Worm (Caenorhabditis elegans) whole organism, L3 larva: ENCODE measurements around the gene T08D10.3.

Experiments
- R02D3.7 ChIP-seq: fragments of 150-350 bp; optimal IDR thresholded peaks from 2 replicates; lab custom pipeline; 2014; ENCODE audit warnings: missing biosample characterization, missing genetic modification characterization
- ZK546.5 ChIP-seq: sonication (generic microtip); optimal IDR thresholded peaks from 2 replicates; lab custom pipeline; 2017; ENCODE audit warnings: missing biosample characterization, missing genetic modification characterization
- aly-2 ChIP-seq: fragments of 150-350 bp; optimal IDR thresholded peaks from 2 replicates; lab custom pipeline; 2014; ENCODE audit warnings: missing biosample characterization, missing genetic modification characterization
- ama-1 ChIP-seq: fragments of 150-350 bp; optimal IDR thresholded peaks from 2 replicates; lab custom pipeline; 2018
- ceh-16 ChIP-seq: sonication (generic microtip); optimal IDR thresholded peaks from 2 replicates; lab custom pipeline; 2017; ENCODE audit warnings: missing biosample characterization, missing genetic modification characterization
- ceh-28 ChIP-seq: fragments of 150-350 bp; optimal IDR thresholded peaks from 2 replicates; lab custom pipeline; 2014; ENCODE audit warnings: missing biosample characterization, missing genetic modification reagents, missing genetic modification characterization
- ceh-82 ChIP-seq: fragments of 150-350 bp; optimal IDR thresholded peaks from 2 replicates; lab custom pipeline; 2014; ENCODE audit warnings: missing biosample characterization, missing genetic modification characterization
- daf-12 ChIP-seq: fragments of 150-350 bp; optimal IDR thresholded peaks from 2 replicates; lab custom pipeline; 2014; ENCODE audit warnings: missing biosample characterization, missing genetic modification reagents, missing genetic modification characterization
- egl-27 ChIP-seq: sonication (generic microtip); optimal IDR thresholded peaks from 4 replicates; lab custom pipeline; 2017; ENCODE audit warnings: missing biosample characterization, missing genetic modification reagents, missing genetic modification characterization
- egl-5 ChIP-seq: fragments of 150-350 bp; optimal IDR thresholded peaks from 2 replicates; lab custom pipeline; 2017; ENCODE audit warnings: missing biosample characterization, missing genetic modification reagents, missing genetic modification characterization, inconsistent platforms
- elt-1 ChIP-seq: fragments of 150-350 bp; optimal IDR thresholded peaks from 2 replicates; lab custom pipeline; 2014; ENCODE audit warnings: missing biosample characterization, missing genetic modification characterization
- elt-2 ChIP-seq: sonication (generic microtip); optimal IDR thresholded peaks from 2 replicates; lab custom pipeline; 2016; ENCODE audit warnings: missing genetic modification reagents, mild to moderate bottlenecking, missing genetic modification characterization, missing compliant biosample characterization
- elt-3 ChIP-seq, 3 experiments: fragments of 150-350 bp in 1 of 3; sonication (generic microtip) in 2 of 3; optimal IDR thresholded peaks; 2 replicates in 2 of 3; 4 replicates in 1 of 3; lab custom pipeline; 2014 to 2017; ENCODE audit warnings: missing biosample characterization in 3 of 3, missing genetic modification characterization in 3 of 3
- eor-1 ChIP-seq, 2 experiments: fragments of 150-350 bp; optimal IDR thresholded peaks; 2 replicates each; lab custom pipeline; 2014 to 2018; ENCODE audit warnings: missing biosample characterization in 2 of 2, missing genetic modification characterization in 2 of 2
- fkh-10 ChIP-seq: sonication (generic microtip); optimal IDR thresholded peaks from 2 replicates; lab custom pipeline; 2017; ENCODE audit warnings: missing biosample characterization, missing genetic modification reagents, missing genetic modification characterization
- fkh-2 ChIP-seq: fragments of 150-350 bp; optimal IDR thresholded peaks from 2 replicates; lab custom pipeline; 2014; ENCODE audit warnings: missing biosample characterization, missing genetic modification reagents, missing genetic modification characterization
- fos-1 ChIP-seq: fragments of 150-350 bp; optimal IDR thresholded peaks from 2 replicates; lab custom pipeline; 2014; ENCODE audit warnings: missing biosample characterization, missing genetic modification characterization
- hmg-11 ChIP-seq: sonication (generic microtip); optimal IDR thresholded peaks from 2 replicates; lab custom pipeline; 2016; ENCODE audit warnings: missing genetic modification characterization, missing compliant biosample characterization
- jun-1 ChIP-seq: fragments of 150-350 bp; optimal IDR thresholded peaks from 2 replicates; lab custom pipeline; 2014; ENCODE audit warnings: missing biosample characterization, missing genetic modification reagents, missing genetic modification characterization
- lin-15B ChIP-seq: fragments of 150-350 bp; optimal IDR thresholded peaks from 2 replicates; lab custom pipeline; 2014; ENCODE audit warnings: missing biosample characterization, missing genetic modification characterization
- lin-39 ChIP-seq: fragments of 150-350 bp; optimal IDR thresholded peaks from 2 replicates; lab custom pipeline; 2018; ENCODE audit warnings: missing biosample characterization, missing genetic modification reagents, missing genetic modification characterization
- lsy-12 ChIP-seq: sonication (generic microtip); optimal IDR thresholded peaks from 2 replicates; lab custom pipeline; 2016; ENCODE audit warnings: mild to moderate bottlenecking, missing genetic modification characterization, missing compliant biosample characterization
- mdl-1 ChIP-seq: fragments of 150-350 bp; optimal IDR thresholded peaks from 2 replicates; lab custom pipeline; 2014; ENCODE audit warnings: missing biosample characterization, missing genetic modification characterization
- mml-1 ChIP-seq: fragments of 150-350 bp; sonication (generic microtip); optimal IDR thresholded peaks from 3 replicates; lab custom pipeline; 2014; ENCODE audit warnings: missing biosample characterization, missing genetic modification characterization
- nfya-1 ChIP-seq: sonication (generic microtip); optimal IDR thresholded peaks from 2 replicates; lab custom pipeline; 2017; ENCODE audit warnings: missing genetic modification characterization, mild to moderate bottlenecking, missing compliant biosample characterization, antibody characterized with exemption, moderate library complexity; ENCODE audit not compliant: insufficient read depth
- nhr-11 ChIP-seq: fragments of 150-350 bp; optimal IDR thresholded peaks from 2 replicates; lab custom pipeline; 2014; ENCODE audit warnings: missing biosample characterization, missing genetic modification characterization
- nhr-12 ChIP-seq: fragments of 150-350 bp; optimal IDR thresholded peaks from 2 replicates; lab custom pipeline; 2014; ENCODE audit warnings: missing biosample characterization, missing genetic modification characterization
- nhr-23 ChIP-seq: fragments of 150-350 bp; optimal IDR thresholded peaks from 2 replicates; lab custom pipeline; 2014; ENCODE audit warnings: missing biosample characterization, missing genetic modification reagents, missing genetic modification characterization
- nhr-237 ChIP-seq: fragments of 150-350 bp; optimal IDR thresholded peaks from 2 replicates; lab custom pipeline; 2014; ENCODE audit warnings: missing biosample characterization, missing genetic modification characterization
- nhr-25 ChIP-seq: sonication (generic microtip); optimal IDR thresholded peaks from 2 replicates; lab custom pipeline; 2017; ENCODE audit warnings: missing biosample characterization, missing genetic modification characterization
- nhr-28 ChIP-seq: fragments of 150-350 bp; optimal IDR thresholded peaks from 2 replicates; lab custom pipeline; 2014; ENCODE audit warnings: missing biosample characterization, missing genetic modification characterization
- nhr-43 ChIP-seq: sonication (generic microtip); optimal IDR thresholded peaks from 2 replicates; lab custom pipeline; 2016; ENCODE audit warnings: mild to moderate bottlenecking, missing genetic modification characterization, missing compliant biosample characterization; ENCODE audit not compliant: poor library complexity, severe bottlenecking
- nhr-76 ChIP-seq: fragments of 150-350 bp; sonication (generic microtip); optimal IDR thresholded peaks from 5 replicates; lab custom pipeline; 2014; ENCODE audit warnings: missing biosample characterization, missing genetic modification characterization
- nhr-77 ChIP-seq: fragments of 150-350 bp; optimal IDR thresholded peaks from 2 replicates; lab custom pipeline; 2014; ENCODE audit warnings: missing biosample characterization, missing genetic modification characterization
- pha-4 ChIP-seq: fragments of 150-350 bp; optimal IDR thresholded peaks from 2 replicates; lab custom pipeline; 2014; ENCODE audit warnings: missing biosample characterization, missing genetic modification reagents, missing genetic modification characterization
- pqm-1 ChIP-seq: fragments of 150-350 bp; optimal IDR thresholded peaks from 2 replicates; lab custom pipeline; 2017; ENCODE audit warnings: missing biosample characterization, missing genetic modification characterization, inconsistent platforms
- sea-2 ChIP-seq: fragments of 150-350 bp; sonication (generic microtip); optimal IDR thresholded peaks from 4 replicates; lab custom pipeline; 2014; ENCODE audit warnings: missing biosample characterization, missing genetic modification reagents, missing genetic modification characterization
- skn-1 ChIP-seq: fragments of 150-350 bp; optimal IDR thresholded peaks from 2 replicates; lab custom pipeline; 2014; ENCODE audit warnings: missing biosample characterization, missing genetic modification characterization
- snpc-4 ChIP-seq: fragments of 150-350 bp; optimal IDR thresholded peaks from 2 replicates; lab custom pipeline; 2014; ENCODE audit warnings: missing biosample characterization, missing genetic modification characterization
- tbx-2 ChIP-seq: sonication (generic microtip); optimal IDR thresholded peaks from 2 replicates; lab custom pipeline; 2016; ENCODE audit warnings: mild to moderate bottlenecking, missing genetic modification characterization, missing compliant biosample characterization
- unc-62 ChIP-seq: fragments of 150-350 bp; sonication (generic microtip); optimal IDR thresholded peaks from 4 replicates; lab custom pipeline; 2014; ENCODE audit warnings: missing biosample characterization, missing genetic modification reagents, missing genetic modification characterization
- zag-1 ChIP-seq: fragments of 150-350 bp; optimal IDR thresholded peaks from 2 replicates; lab custom pipeline; 2014; ENCODE audit warnings: missing biosample characterization, missing genetic modification characterization
- ztf-11 ChIP-seq: fragments of 150-350 bp; optimal IDR thresholded peaks from 2 replicates; lab custom pipeline; 2014; ENCODE audit warnings: missing biosample characterization, missing genetic modification characterization
- ztf-4 ChIP-seq: fragments of 150-350 bp; optimal IDR thresholded peaks from 2 replicates; lab custom pipeline; 2014; ENCODE audit warnings: missing biosample characterization, missing genetic modification characterization

Gene T08D10.3

DNA sequence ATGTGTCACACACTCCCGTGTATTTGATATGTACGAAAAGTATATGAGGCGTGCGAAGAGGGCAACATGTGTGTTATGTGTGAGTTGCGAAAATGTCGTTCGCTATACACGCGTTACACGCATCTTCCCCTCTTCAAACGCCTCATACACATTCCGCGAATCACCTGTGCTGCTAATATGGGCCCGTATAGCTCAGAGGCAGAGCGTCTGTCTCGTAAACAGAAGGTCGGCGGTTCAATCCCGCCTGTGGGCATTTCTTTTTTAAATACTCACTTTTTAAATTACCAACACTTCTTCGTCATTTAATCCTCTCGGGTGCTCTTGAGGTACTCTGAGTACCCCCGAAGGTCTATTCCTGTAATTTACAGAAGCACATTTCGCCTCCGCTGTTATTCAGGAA, 21.7 kb upstream of the T08D10.3 start:
- TF ChIP-seq nfya-1 (tag; lab: Kevin White, UChicago) (no peak), nhr-77 (tag; lab: Kevin White, UChicago) (no peak), lin-15B (tag; lab: Kevin White, UChicago) (no peak), unc-62 (GFP tag; lab: Kevin White, UChicago) (no peak), mml-1 (tag; lab: Kevin White, UChicago) (no peak), ZK546.5 (tag; lab: Kevin White, UChicago) (no peak), egl-5 (no peak), snpc-4 (tag; lab: Kevin White, UChicago) (no peak)

DNA sequence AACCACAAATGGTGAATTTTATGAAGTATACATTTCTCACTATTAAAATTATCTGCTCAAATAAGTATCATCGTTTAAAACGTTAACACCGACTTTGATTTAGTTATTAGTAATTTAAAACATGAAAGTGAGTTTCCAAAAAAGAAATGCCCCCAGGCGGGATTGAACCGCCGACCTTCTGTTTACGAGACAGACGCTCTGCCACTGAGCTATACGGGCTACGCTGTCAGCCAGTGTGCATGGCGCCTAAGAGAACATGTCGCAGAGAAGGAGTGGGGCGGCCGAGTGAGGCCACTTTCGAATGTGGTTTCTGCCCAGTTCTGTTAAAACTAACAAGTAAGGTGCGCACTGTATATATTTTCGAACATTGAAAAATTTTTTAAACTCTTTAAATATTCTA, 20.3 kb upstream of the T08D10.3 start:
- TF ChIP-seq ceh-28 (tag; lab: Kevin White, UChicago) (peak; percentile 38), tbx-2 (peak; percentile 68), lin-15B (tag; lab: Kevin White, UChicago) (no peak), elt-1 (tag; lab: Kevin White, UChicago) (no peak), fkh-10 (no peak), nhr-11 (tag; lab: Kevin White, UChicago) (no peak), snpc-4 (tag; lab: Kevin White, UChicago) (peak; percentile 6), lsy-12 (tag; lab: Kevin White, UChicago) (no peak), ceh-16 (tag; lab: Kevin White, UChicago) (no peak), elt-2 (tag; lab: Kevin White, UChicago) (peak; percentile 37), pha-4 (tag; lab: Kevin White, UChicago) (peak; percentile 56), ztf-4 (tag; lab: Kevin White, UChicago) (no peak), nhr-237 (tag; lab: Kevin White, UChicago) (no peak), jun-1 (tag; lab: Kevin White, UChicago) (peak; percentile 15), daf-12 (tag; lab: Kevin White, UChicago) (no peak), nhr-76 (no peak), skn-1 (tag; lab: Kevin White, UChicago) (peak; percentile 20), unc-62 (GFP tag; lab: Kevin White, UChicago) (no peak), nhr-77 (tag; lab: Kevin White, UChicago) (peak; percentile 33), lin-39 (tag; lab: Kevin White, UChicago) (peak; percentile 1), hmg-11 (tag; lab: Kevin White, UChicago) (peak; percentile 91), sea-2 (no peak), nhr-43 (tag; lab: Kevin White, UChicago) (peak; percentile 58)
- TF ChIP-seq, all 47 proteins: peak for 11

DNA sequence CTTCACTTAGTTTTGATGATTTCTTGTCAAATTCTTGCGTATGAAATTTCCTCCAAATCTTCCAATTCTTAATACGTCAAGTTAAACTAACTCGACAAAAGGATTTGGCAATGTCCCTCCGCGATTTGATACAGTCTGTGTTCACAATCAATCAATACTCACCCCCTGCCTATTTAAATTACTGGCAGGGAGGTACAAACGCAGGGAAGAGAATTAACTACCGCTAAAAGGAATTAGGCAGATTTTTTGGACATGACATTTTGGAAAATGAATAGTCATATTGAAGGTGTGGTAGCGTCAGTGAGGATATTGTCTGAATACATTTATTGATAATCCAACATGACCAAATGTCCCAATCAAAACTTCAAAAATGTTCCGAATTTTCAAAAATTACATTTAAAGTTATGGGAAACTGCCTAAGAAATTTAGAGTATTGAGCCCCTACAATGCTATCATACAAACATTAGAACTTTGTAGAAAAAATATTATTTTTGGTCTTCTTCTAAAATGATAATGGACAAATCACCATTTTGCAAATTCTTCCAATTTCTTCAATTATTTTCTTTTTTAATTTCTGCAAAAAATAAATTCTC, 17.8 kb upstream of the T08D10.3 start:
- TF ChIP-seq R02D3.7 (peak; percentile 92), nhr-25 (tag; lab: Kevin White, UChicago) (peak; percentile 98), ztf-11 (tag; lab: Kevin White, UChicago) (peak; percentile 59), nfya-1 (tag; lab: Kevin White, UChicago) (no peak), daf-12 (tag; lab: Kevin White, UChicago) (peak; percentile 81), zag-1 (peak; percentile 90), jun-1 (tag; lab: Kevin White, UChicago) (peak; percentile 100), elt-1 (tag; lab: Kevin White, UChicago) (peak; percentile 75), fkh-2 (tag; lab: Kevin White, UChicago) (peak; percentile 92), lsy-12 (tag; lab: Kevin White, UChicago) (peak; percentile 95), ztf-4 (tag; lab: Kevin White, UChicago) (peak; percentile 86), elt-3 (tag; optimal IDR thresholded peaks at IDR 0.05; lab: Kevin White, UChicago) (peak; percentile 81 to 99 (median 96)), fkh-10 (peak; percentile 98), nhr-76 (peak; percentile 88), mml-1 (tag; lab: Kevin White, UChicago) (no peak), snpc-4 (tag; lab: Kevin White, UChicago) (peak; percentile 95), nhr-237 (tag; lab: Kevin White, UChicago) (peak; percentile 78), nhr-28 (tag; lab: Kevin White, UChicago) (peak; percentile 93), tbx-2 (peak; percentile 98), ceh-28 (tag; lab: Kevin White, UChicago) (peak; percentile 100), ama-1 (lab: Kevin White, UChicago) (no peak), ceh-82 (tag; lab: Kevin White, UChicago) (peak; percentile 98), pha-4 (tag; lab: Kevin White, UChicago) (peak; percentile 99), fos-1 (tag; lab: Kevin White, UChicago) (peak; percentile 94), nhr-12 (tag; lab: Kevin White, UChicago) (peak; percentile 30), ceh-16 (tag; lab: Kevin White, UChicago) (peak; percentile 84), pqm-1 (tag; lab: Kevin White, UChicago) (peak; percentile 91), egl-27 (tag; lab: Kevin White, UChicago) (peak; percentile 95), nhr-11 (tag; lab: Kevin White, UChicago) (peak; percentile 97), eor-1 (tag; optimal IDR thresholded peaks at IDR 0.05; lab: Kevin White, UChicago) (peak in 1 of 2 experiments; percentile 82), mdl-1 (tag; lab: Kevin White, UChicago) (peak; percentile 53), nhr-23 (peak; percentile 99), aly-2 (peak; percentile 94), egl-5 (peak; percentile 95), elt-2 (tag; lab: Kevin White, UChicago) (peak; percentile 86), unc-62 (GFP tag; lab: Kevin White, UChicago) (peak; percentile 95), nhr-77 (tag; lab: Kevin White, UChicago) (peak; percentile 98), lin-15B (tag; lab: Kevin White, UChicago) (peak; percentile 43)
